Worm (Caenorhabditis elegans): Measurements from ENCODE around the gene srx-43.

- no peak for TF ChIP-seq fkh-6 (tag; optimal IDR thresholded peaks at IDR 0.05)
- no peak for TF ChIP-seq F13H6.1 (tag; optimal IDR thresholded peaks at IDR 0.05)
- TF ChIP-seq ama-1 (optimal IDR thresholded peaks at IDR 0.05), result no peak
- TF ChIP-seq fkh-10 (GFP tag; optimal IDR thresholded peaks at IDR 0.05), result no peak
- TF ChIP-seq ceh-18 (tag; optimal IDR thresholded peaks at IDR 0.05), result no peak
- TF ChIP-seq ceh-19 (GFP tag; optimal IDR thresholded peaks at IDR 0.05), result no peak
- TF ChIP-seq rnt-1 (tag; optimal IDR thresholded peaks at IDR 0.05), result no peak
- no peak for TF ChIP-seq K02D7.2 (tag; optimal IDR thresholded peaks at IDR 0.05)
- no peak for TF ChIP-seq ztf-16 (tag; optimal IDR thresholded peaks at IDR 0.05)
- TF ChIP-seq dve-1 (tag; optimal IDR thresholded peaks at IDR 0.05), result no peak
- no peak for TF ChIP-seq dmd-4 (tag; optimal IDR thresholded peaks at IDR 0.05; ENCODE audit: borderline replicate concordance)
- no peak for TF ChIP-seq pqm-1 (tag; optimal IDR thresholded peaks at IDR 0.05)
- no peak for TF ChIP-seq C38D4.7 (GFP tag; optimal IDR thresholded peaks at IDR 0.05)
Measured at ce11 chrV:15969653-15970052, 48.1 kb upstream of the srx-43 start, which contains the start of gene F36G9.7.
